Worm (Caenorhabditis elegans): ENCODE data around the gene gss-1.

- TF ChIP-seq skn-1 (tag; optimal IDR thresholded peaks at IDR 0.05) (no peak), unc-130 (GFP tag; optimal IDR thresholded peaks at IDR 0.05) (no peak), rbr-2 (tag; optimal IDR thresholded peaks at IDR 0.05) (no peak), daf-12 (tag; optimal IDR thresholded peaks at IDR 0.05) (no peak), fos-1 (tag; optimal IDR thresholded peaks at IDR 0.05) (no peak), nhr-237 (tag; optimal IDR thresholded peaks at IDR 0.05) (no peak), lin-15B (tag; optimal IDR thresholded peaks at IDR 0.05) (no peak)
Observed at ce11 chrII:9398370-9398901, 17.8 kb downstream of the gss-1 start, which contains the start of the genes Y51B9A.14 and Y51B9A.8.

All from whole organism, L4 larva.